Worm (Caenorhabditis elegans): Measurements from ENCODE around the gene F56D6.11.
"Not testable (repeated sequence)": the region's sequence is repeated elsewhere in the genome, so short reads cannot be mapped to it uniquely, and the experiment has no call there.

F56D6.11 gene

ce11 chrIV:3906393-3906792 lies at the start of gene F56D6.11:
Gene F56D6.11, minus strand, starts transcription at chrIV:3906493.
- TF ChIP-seq attf-4 (tag; optimal IDR thresholded peaks at IDR 0.05) (no peak), skn-1 (tag; optimal IDR thresholded peaks at IDR 0.05) (no peak), madf-5 (GFP tag; IDR thresholded peaks at IDR 0.05) (no peak), lin-1 (GFP tag; IDR thresholded peaks at IDR 0.05) (no peak), T20F7.1 (GFP tag; optimal IDR thresholded peaks at IDR 0.05) (no peak), egl-27 (tag; optimal IDR thresholded peaks at IDR 0.05) (no peak), set-16 (GFP tag; IDR thresholded peaks at IDR 0.05) (no peak), duxl-1 (tag; optimal IDR thresholded peaks at IDR 0.05; ENCODE audit: poor library complexity) (no peak), ZK546.5 (tag; optimal IDR thresholded peaks at IDR 0.05) (no peak), nhr-25 (tag; optimal IDR thresholded peaks at IDR 0.05; ENCODE audit: borderline replicate concordance, insufficient read depth) (no peak), ces-1 (GFP tag; optimal IDR thresholded peaks at IDR 0.05) (no peak), daf-19 (GFP tag; conservative IDR thresholded peaks at IDR 0.05) (no peak), zfp-2 (tag; optimal IDR thresholded peaks at IDR 0.05) (no peak), nhr-111 (GFP tag; optimal IDR thresholded peaks at IDR 0.05) (no peak), lim-7 (GFP tag; IDR thresholded peaks at IDR 0.05) (no peak), daf-8 (GFP tag; IDR thresholded peaks at IDR 0.05) (no peak)

- peak; percentile 48; the same call in 1 of the 2 replicates for TF ChIP-seq egl-43 (GFP tag; IDR thresholded peaks at IDR 0.05)
- peak; percentile 92 for TF ChIP-seq set-16 (GFP tag; IDR thresholded peaks at IDR 0.05)
- TF ChIP-seq snpc-1.2 (GFP tag; IDR thresholded peaks at IDR 0.05) = 0 out of 2 replicates have a peak, but pooled peaks have one; percentile 40
- TF ChIP-seq unc-62 (GFP tag; optimal IDR thresholded peaks at IDR 0.05 in 1 of 2) = peak in 1 of 2 experiments; percentile 52
- TF ChIP-seq unc-62 (tag; optimal IDR thresholded peaks at IDR 0.05) = not testable (repeated sequence)
- TF ChIP-seq Y48G9A.11 (GFP tag; IDR thresholded peaks at IDR 0.05) = 0 out of 2 replicates have a peak, but pooled peaks have one; percentile 6
These were observed 41.2 kb upstream of the F56D6.11 start for ce11 chrIV:3947377-3947956.

- TF ChIP-seq ceh-82 (tag; optimal IDR thresholded peaks at IDR 0.05) = no peak
- TF ChIP-seq unc-130 (GFP tag; optimal IDR thresholded peaks at IDR 0.05) = no peak
- no peak for TF ChIP-seq daf-16 (GFP tag; optimal IDR thresholded peaks at IDR 0.05)
- TF ChIP-seq daf-16 (tag; optimal IDR thresholded peaks at IDR 0.05) = peak; percentile 97
- TF ChIP-seq jun-1 (tag; optimal IDR thresholded peaks at IDR 0.05) = no peak
- TF ChIP-seq tra-1 (GFP tag; IDR thresholded peaks at IDR 0.05) = 0 out of 2 replicates have a peak, but pooled peaks have one; percentile 31
- no peak for TF ChIP-seq dmd-9 (GFP tag; IDR thresholded peaks at IDR 0.05)
- peak; percentile 34; the same call in 1 of the 2 replicates for TF ChIP-seq php-3 (GFP tag; IDR thresholded peaks at IDR 0.05)
- TF ChIP-seq T26A8.4 (GFP tag; IDR thresholded peaks at IDR 0.05) = no peak
- TF ChIP-seq tag-97 (GFP tag; IDR thresholded peaks at IDR 0.05) = no peak
- TF ChIP-seq lin-1 (GFP tag; IDR thresholded peaks at IDR 0.05) = peak; percentile 49; the same call in 1 of the 2 replicates
- TF ChIP-seq hlh-11 (tag; optimal IDR thresholded peaks at IDR 0.05) = peak; percentile 66
- no peak for TF ChIP-seq nhr-6 (tag; optimal IDR thresholded peaks at IDR 0.05)
- peak; percentile 5 for TF ChIP-seq mxl-3 (GFP tag; optimal IDR thresholded peaks at IDR 0.05)
- no peak for TF ChIP-seq dmd-8 (GFP tag; IDR thresholded peaks at IDR 0.05)
- TF ChIP-seq dmd-6 (GFP tag; IDR thresholded peaks at IDR 0.05) = peak; percentile 92
- TF ChIP-seq Y75B8A.6 (GFP tag; IDR thresholded peaks at IDR 0.05) = 0 out of 2 replicates have a peak, but pooled peaks have one; percentile 7
- TF ChIP-seq mdl-1 (tag; optimal IDR thresholded peaks at IDR 0.05) = peak in 1 of 2 experiments; percentile 50
- TF ChIP-seq F37D6.2 (tag; optimal IDR thresholded peaks at IDR 0.05) = no peak
- no peak for TF ChIP-seq R02D3.7 (tag; optimal IDR thresholded peaks at IDR 0.05)
- TF ChIP-seq unc-39 (tag; optimal IDR thresholded peaks at IDR 0.05) = no peak
- no peak for TF ChIP-seq spr-1 (tag; optimal IDR thresholded peaks at IDR 0.05)
- peak; percentile 88 for TF ChIP-seq nhr-77 (tag; optimal IDR thresholded peaks at IDR 0.05)
- TF ChIP-seq nhr-28 (tag; optimal IDR thresholded peaks at IDR 0.05) = peak; percentile 99
- TF ChIP-seq gei-8 (GFP tag; optimal IDR thresholded peaks at IDR 0.05) = no peak
- no peak for TF ChIP-seq ZK546.5 (tag; optimal IDR thresholded peaks at IDR 0.05)
- TF ChIP-seq pha-4 (GFP tag; IDR thresholded peaks at IDR 0.05) = no peak
- TF ChIP-seq pha-4 (tag; optimal IDR thresholded peaks at IDR 0.05) = no peak
- no peak for TF ChIP-seq Y105C5A.15 (GFP tag; IDR thresholded peaks at IDR 0.05)
- no peak for TF ChIP-seq lin-38 (GFP tag; IDR thresholded peaks at IDR 0.05)
These were observed 38.2 kb upstream of the F56D6.11 start, which contains the start of gene clec-72 for ce11 chrIV:3944459-3944858. Gene clec-72, plus strand, starts transcription at chrIV:3944816.
